Worm (Caenorhabditis elegans): Measurements from ENCODE around the gene F59A6.2.

F59A6.2 gene

DNA sequence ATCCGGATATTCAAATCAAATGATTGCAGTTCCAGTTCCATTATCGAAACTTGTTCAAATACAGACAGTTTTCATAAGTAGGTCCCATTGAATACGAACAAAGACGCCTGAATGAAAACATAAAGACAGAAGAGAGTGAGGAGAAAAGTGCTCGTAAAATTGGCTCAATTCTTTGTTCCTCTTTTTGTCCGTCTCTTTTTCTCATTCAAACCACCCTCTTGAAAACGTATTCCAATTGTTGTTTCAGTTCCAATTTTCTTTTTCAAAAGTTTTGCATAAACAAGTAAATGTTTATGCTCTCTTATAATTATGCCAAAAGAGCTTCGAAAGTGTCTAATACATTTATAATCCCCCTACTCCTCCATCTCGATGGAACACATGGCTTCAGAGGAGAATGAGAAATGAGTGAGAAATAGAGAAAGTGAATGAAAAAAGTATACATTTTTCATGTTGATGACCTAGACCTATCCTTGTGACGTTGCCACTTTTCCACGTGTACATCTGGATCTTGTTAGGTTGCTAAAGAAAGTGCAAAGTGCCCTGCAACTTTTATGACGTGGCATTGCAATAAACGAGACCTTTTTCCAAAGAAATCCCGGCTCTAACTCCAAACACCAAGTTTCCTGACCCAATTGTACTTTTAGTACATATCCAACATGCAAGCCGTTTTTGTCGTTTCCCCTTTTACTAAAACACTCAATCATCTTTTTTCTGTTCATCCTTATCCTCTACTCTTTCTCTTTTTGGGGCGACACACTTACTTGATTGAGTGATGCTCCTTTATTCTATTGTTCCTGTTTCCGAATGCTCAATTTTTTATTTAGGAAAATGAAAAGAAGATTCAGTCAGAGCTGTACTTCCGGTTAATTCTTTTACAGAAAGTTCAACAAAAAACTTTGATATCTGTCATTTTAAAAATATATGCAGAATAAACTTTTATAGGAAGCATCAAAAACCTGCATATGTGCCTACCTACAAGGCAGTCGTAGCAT, 32.0 kb downstream of the F59A6.2 start:
- TF ChIP-seq ztf-23 (GFP tag; IDR thresholded peaks at IDR 0.05) (no peak), klf-2 (GFP tag; conservative IDR thresholded peaks at IDR 0.05) (no peak), flt-1 (GFP tag; IDR thresholded peaks at IDR 0.05) (no peak), ztf-29 (GFP tag; IDR thresholded peaks at IDR 0.05) (no peak), ref-1 (GFP tag; conservative IDR thresholded peaks at IDR 0.05) (no peak), T22C8.4 (GFP tag; IDR thresholded peaks at IDR 0.05) (no peak), cog-1 (tag; optimal IDR thresholded peaks at IDR 0.05) (no peak), tab-1 (GFP tag; IDR thresholded peaks at IDR 0.05) (no peak), med-1 (GFP tag; optimal IDR thresholded peaks at IDR 0.05; ENCODE audit: insufficient read depth) (no peak)

DNA sequence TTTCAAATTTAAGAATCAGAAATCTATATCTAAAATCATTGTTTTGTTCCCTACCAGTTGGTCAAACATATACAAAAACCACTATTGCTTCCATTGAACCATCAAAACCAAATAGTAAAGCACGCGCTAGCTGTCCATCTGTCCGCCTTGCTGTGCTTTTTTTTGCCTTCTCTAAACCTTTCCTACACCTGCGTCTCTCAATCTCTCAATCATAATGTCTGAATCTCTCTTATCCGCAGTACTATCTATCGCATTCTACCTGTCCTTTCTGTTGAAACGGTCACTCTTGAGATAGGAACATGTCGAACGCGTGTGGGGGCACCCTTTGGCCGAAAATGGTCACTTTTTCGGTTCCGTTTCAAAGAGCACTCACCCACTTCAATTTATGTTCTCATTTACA, 32.8 kb downstream of the F59A6.2 start:
- peak; percentile 7 for TF ChIP-seq cog-1 (tag; optimal IDR thresholded peaks at IDR 0.05)
- no peak for TF ChIP-seq tab-1 (GFP tag; IDR thresholded peaks at IDR 0.05)

DNA sequence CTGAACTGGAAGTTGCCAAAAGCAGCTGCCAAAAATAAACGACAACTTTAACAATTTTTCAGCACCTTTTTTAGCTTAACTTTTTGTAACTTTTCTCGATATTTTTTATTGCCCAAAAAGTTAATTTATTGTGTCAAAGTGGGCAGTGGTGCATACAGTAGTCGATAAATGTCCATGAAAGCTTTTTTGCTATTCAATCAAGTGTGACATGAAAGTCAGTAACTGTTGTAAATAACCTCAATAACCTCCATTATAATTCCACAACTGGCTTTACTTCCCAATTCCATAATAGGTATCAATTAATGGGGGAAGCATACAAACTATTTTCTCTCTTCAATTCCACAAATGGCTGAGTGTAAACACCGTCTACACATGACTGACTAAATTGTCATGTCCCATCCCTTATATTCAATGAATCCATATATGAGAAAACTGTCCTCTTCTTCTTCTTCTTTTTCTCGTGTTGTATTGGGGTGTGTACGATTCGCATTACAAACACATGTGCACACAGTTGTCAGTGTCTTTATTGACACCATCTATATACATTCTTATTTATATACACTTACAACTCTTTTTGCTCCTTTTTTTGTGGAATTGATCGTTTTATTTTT, 33.8 kb downstream of the F59A6.2 start:
- TF ChIP-seq tab-1 (GFP tag; IDR thresholded peaks at IDR 0.05) (no peak), T22C8.4 (GFP tag; IDR thresholded peaks at IDR 0.05) (no peak), ztf-29 (GFP tag; IDR thresholded peaks at IDR 0.05) (no peak), klf-2 (GFP tag; conservative IDR thresholded peaks at IDR 0.05) (no peak), cog-1 (tag; optimal IDR thresholded peaks at IDR 0.05) (no peak), flt-1 (GFP tag; IDR thresholded peaks at IDR 0.05) (no peak), ref-1 (GFP tag; conservative IDR thresholded peaks at IDR 0.05) (no peak), ztf-23 (GFP tag; IDR thresholded peaks at IDR 0.05) (no peak), med-1 (GFP tag; optimal IDR thresholded peaks at IDR 0.05; ENCODE audit: insufficient read depth) (no peak)

DNA sequence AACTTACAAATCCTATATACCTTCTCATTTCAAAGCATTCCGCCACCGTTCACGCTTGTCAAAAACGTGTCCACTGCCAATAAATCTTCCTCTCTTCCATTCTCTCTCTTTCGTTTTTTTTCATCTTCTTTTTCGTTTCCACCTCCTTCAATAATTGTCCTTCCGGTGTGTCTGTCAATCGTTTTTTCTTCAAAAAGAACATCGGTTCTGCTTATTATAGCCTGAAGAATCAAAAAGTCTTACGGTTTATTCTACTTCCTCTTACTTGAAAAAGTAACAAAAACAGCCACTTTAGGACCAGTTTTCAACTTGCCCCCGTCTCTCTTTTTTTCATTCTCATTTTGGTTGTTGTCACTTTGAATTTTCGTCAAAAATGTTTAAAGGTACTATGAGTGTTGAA, 34.8 kb downstream of the F59A6.2 start:
- TF ChIP-seq ztf-29 (GFP tag; IDR thresholded peaks at IDR 0.05) (no peak), tab-1 (GFP tag; IDR thresholded peaks at IDR 0.05) (no peak), cog-1 (tag; optimal IDR thresholded peaks at IDR 0.05) (no peak), T22C8.4 (GFP tag; IDR thresholded peaks at IDR 0.05) (no peak), flt-1 (GFP tag; IDR thresholded peaks at IDR 0.05) (no peak), med-1 (GFP tag; optimal IDR thresholded peaks at IDR 0.05; ENCODE audit: insufficient read depth) (no peak), klf-2 (GFP tag; conservative IDR thresholded peaks at IDR 0.05) (no peak), ref-1 (GFP tag; conservative IDR thresholded peaks at IDR 0.05) (no peak), ztf-23 (GFP tag; IDR thresholded peaks at IDR 0.05) (no peak)

DNA sequence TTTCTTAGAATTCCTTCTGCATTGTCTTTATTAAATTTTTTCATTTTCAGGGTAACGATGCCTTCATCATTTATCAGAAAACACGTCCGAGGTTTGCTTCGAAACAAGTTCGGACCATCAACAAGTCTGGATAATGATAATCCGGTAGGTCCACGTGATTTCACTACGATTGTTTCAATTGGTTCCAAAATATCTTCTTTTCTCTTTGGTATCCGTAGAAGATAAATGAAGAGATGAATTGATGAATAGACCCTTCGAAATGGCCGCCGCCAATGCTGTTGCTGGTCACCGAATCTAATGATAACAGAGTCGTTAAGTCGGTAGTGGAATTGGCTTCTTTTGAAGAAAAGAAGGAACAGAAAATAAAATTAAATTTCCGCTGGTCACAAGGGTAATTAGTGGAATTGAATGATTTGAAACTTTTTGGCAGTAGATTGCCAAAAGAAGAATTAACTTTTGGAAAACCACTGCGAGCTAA, 35.4 kb downstream of the F59A6.2 start, which contains the start of gene F33G12.6:
Gene F33G12.6, plus strand, starts transcription at position 51 of the 478 bp plus-strand sequence.
- TF ChIP-seq T22C8.4 (GFP tag; IDR thresholded peaks at IDR 0.05) = no peak
- no peak for TF ChIP-seq tab-1 (GFP tag; IDR thresholded peaks at IDR 0.05)
- TF ChIP-seq cog-1 (tag; optimal IDR thresholded peaks at IDR 0.05) = no peak
- no peak for TF ChIP-seq med-1 (GFP tag; optimal IDR thresholded peaks at IDR 0.05; ENCODE audit: insufficient read depth)
- TF ChIP-seq ztf-23 (GFP tag; IDR thresholded peaks at IDR 0.05) = no peak
- no peak for TF ChIP-seq ztf-29 (GFP tag; IDR thresholded peaks at IDR 0.05)
- no peak for TF ChIP-seq klf-2 (GFP tag; conservative IDR thresholded peaks at IDR 0.05)
- TF ChIP-seq flt-1 (GFP tag; IDR thresholded peaks at IDR 0.05) = no peak
- no peak for TF ChIP-seq ref-1 (GFP tag; conservative IDR thresholded peaks at IDR 0.05)

DNA sequence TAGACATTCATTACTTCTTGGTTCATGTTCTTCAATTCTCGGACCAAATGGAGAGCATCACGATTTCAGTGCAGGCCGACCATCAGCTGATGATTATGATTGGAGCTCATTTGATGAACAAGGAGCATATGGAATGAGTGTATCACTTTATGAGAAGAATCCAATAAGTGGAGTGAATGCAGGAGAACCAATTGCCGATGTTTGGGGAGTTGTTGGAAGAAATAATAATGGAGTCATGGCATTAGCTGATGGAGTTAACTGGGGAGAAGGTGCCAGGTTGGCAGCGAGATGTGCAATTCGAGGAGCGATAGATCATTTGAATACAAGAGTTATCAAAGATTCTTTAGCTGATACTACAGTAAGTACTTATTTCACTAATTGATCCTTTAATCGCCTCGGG, 36.3 kb downstream of the F59A6.2 start:
- TF ChIP-seq ztf-23 (GFP tag; IDR thresholded peaks at IDR 0.05) (no peak), ztf-29 (GFP tag; IDR thresholded peaks at IDR 0.05) (no peak), klf-2 (GFP tag; conservative IDR thresholded peaks at IDR 0.05) (no peak), med-1 (GFP tag; optimal IDR thresholded peaks at IDR 0.05; ENCODE audit: insufficient read depth) (no peak), tab-1 (GFP tag; IDR thresholded peaks at IDR 0.05) (no peak), flt-1 (GFP tag; IDR thresholded peaks at IDR 0.05) (no peak), cog-1 (tag; optimal IDR thresholded peaks at IDR 0.05) (no peak), T22C8.4 (GFP tag; IDR thresholded peaks at IDR 0.05) (no peak), ref-1 (GFP tag; conservative IDR thresholded peaks at IDR 0.05) (no peak)

DNA sequence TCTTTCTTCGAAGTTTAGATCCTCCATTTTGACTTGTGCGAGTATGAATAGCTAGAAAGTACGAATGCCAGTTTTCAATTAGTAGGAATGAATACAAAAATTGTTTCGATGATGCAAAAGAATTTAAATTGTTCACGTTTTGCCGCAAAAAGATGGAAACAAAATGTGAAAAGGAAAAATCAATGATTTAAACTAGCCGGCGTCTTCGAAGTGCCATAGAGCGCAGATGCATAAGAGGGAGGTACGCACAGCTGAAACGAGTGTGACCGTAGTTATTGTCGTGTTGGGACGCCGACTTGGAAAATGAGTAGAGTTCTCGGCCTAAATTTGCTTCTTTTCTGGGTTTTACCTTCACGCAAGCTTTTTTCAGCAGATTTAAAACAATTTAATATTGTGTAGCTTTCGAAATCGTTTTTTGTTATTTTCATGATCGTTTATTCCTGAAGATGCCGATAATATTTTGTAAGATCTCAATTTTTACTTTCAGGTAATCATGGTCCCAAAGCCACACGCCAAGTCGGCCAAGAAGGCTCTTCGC, 40.7 kb downstream of the F59A6.2 start, which contains the start of the genes ify-1 and rpl-22:
Gene ify-1, minus strand, starts transcription at position 51 of the 538 bp plus-strand sequence.
Gene rpl-22, plus strand, starts transcription at position 488 of the 538 bp plus-strand sequence.
- TF ChIP-seq ztf-29 (GFP tag; IDR thresholded peaks at IDR 0.05) = no peak; the same call in 1 of the 2 replicates
- peak; percentile 65 for TF ChIP-seq cog-1 (tag; optimal IDR thresholded peaks at IDR 0.05)
- TF ChIP-seq ztf-23 (GFP tag; IDR thresholded peaks at IDR 0.05) = peak; percentile 83
- TF ChIP-seq flt-1 (GFP tag; IDR thresholded peaks at IDR 0.05) = peak; percentile 77
- TF ChIP-seq ref-1 (GFP tag; conservative IDR thresholded peaks at IDR 0.05) = no peak
- no peak for TF ChIP-seq med-1 (GFP tag; optimal IDR thresholded peaks at IDR 0.05; ENCODE audit: insufficient read depth)
- TF ChIP-seq T22C8.4 (GFP tag; IDR thresholded peaks at IDR 0.05) = peak; percentile 72; the same call in 1 of the 2 replicates
- TF ChIP-seq klf-2 (GFP tag; conservative IDR thresholded peaks at IDR 0.05) = no peak
- TF ChIP-seq tab-1 (GFP tag; IDR thresholded peaks at IDR 0.05) = no peak

DNA sequence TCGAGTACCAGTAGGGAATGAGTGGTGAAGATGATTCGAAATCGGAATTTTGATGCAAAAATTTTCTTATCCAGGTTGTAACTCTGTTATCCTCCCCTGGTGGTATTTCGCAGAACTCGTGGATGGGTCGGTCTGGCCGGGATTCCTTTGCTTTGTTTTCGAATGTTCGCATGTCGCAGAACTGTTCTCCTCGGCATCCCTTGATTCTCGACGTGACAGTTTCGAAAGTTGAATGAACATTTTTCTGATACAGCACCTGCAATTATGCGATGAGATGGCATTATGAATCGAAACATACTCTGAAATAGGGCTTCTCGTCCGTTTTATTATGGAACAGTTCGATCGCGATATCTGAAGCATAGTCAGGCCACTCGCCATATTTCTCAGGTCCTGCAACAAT, 41.8 kb downstream of the F59A6.2 start:
- no peak for TF ChIP-seq ref-1 (GFP tag; conservative IDR thresholded peaks at IDR 0.05)
- TF ChIP-seq ztf-29 (GFP tag; IDR thresholded peaks at IDR 0.05) = no peak
- TF ChIP-seq klf-2 (GFP tag; conservative IDR thresholded peaks at IDR 0.05) = no peak
- TF ChIP-seq tab-1 (GFP tag; IDR thresholded peaks at IDR 0.05) = no peak
- no peak for TF ChIP-seq ztf-23 (GFP tag; IDR thresholded peaks at IDR 0.05)

DNA sequence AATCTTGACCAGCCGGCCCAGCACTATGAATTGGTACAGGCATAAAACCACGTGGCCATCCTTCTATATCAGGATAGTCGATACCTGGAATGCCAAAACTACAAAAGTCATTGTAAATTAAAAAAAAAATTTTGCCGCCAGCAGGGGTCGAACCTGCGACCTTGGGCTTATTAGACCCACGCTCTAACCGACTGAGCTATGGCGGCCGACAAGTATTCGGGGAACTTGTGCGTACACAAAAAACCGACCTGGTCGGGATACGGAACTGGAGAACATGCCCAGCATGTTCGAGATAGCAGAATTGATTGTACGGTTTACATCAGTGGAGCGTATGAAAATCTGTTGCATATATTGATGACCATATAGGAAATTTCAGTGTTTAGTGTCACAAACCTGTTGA, 42.8 kb downstream of the F59A6.2 start:
- TF ChIP-seq med-1 (GFP tag; optimal IDR thresholded peaks at IDR 0.05; ENCODE audit: insufficient read depth) = no peak
- peak; percentile 68; the same call in 1 of the 2 replicates for TF ChIP-seq ref-1 (GFP tag; conservative IDR thresholded peaks at IDR 0.05)
- peak; percentile 81 for TF ChIP-seq flt-1 (GFP tag; IDR thresholded peaks at IDR 0.05)
- TF ChIP-seq klf-2 (GFP tag; conservative IDR thresholded peaks at IDR 0.05) = no peak
- peak; percentile 78; the same call in 1 of the 2 replicates for TF ChIP-seq ztf-29 (GFP tag; IDR thresholded peaks at IDR 0.05)
- TF ChIP-seq tab-1 (GFP tag; IDR thresholded peaks at IDR 0.05) = peak; percentile 74
- peak; percentile 43; the same call in 1 of the 2 replicates for TF ChIP-seq T22C8.4 (GFP tag; IDR thresholded peaks at IDR 0.05)
- TF ChIP-seq cog-1 (tag; optimal IDR thresholded peaks at IDR 0.05) = no peak
- TF ChIP-seq ztf-23 (GFP tag; IDR thresholded peaks at IDR 0.05) = no peak
